Fruit fly (Drosophila melanogaster) whole organism, pupa: ENCODE data around the gene CG17959.
A peak's percentile ranks its signal among the peaks of the same experiment; 100 is the strongest.

Experiments
- Ets98B ChIP-seq: fragments of 200-800 bp; sonication (Bioruptor generic); IDR thresholded peaks from 2 replicates; pipeline ENCODE4 v1.3.6; 2022; ENCODE audit warnings: missing biosample characterization, missing genetic modification characterization
- Pif1A ChIP-seq: fragments of 200-800 bp; sonication (Bioruptor generic); optimal IDR thresholded peaks from 3 replicates; lab custom pipeline; 2016; ENCODE audit warnings: missing biosample characterization, missing genetic modification characterization

DNA sequence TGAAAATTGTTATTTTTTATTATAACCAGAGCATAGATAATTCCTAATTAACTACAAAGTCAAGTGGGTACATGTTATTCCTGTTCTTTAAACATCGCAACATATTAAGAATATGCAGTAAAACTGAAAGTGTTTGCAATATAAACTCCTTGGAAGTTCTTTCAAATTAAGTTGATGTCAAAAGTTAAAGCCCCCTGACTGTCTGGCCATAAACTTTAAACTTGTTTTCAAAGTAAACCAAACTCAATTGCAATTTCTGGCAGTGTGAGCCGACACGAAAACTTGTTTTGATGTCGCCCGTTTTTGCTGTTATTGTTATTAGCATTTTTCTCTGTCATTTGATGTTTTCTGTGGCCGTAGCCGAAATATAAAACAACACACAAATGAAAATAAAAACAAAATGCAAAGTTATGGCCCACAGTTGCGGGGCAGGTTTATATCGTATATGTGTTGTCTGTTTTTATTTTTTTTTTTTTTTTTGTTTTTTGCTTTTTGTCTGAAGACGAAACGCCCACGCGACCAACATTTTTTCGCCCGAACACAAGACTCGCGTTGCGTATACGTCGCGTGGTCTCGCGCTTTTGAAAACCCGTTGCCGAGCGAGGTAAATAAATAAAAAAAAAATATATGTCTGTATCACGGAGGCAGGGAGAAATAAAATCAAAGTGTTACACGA lies 46.3 kb downstream of the CG17959 start:
- TF ChIP-seq Ets98B (peak; percentile 77), Pif1A (GFP tag; lab: Kevin White, UChicago) (peak; percentile 10)
